Worm (Caenorhabditis elegans) whole organism, late embryonic: ENCODE results near the gene K08H2.2.

ENCODE experiments used
- C08G9.2 ChIP-seq: sonication (generic microtip); optimal IDR thresholded peaks from 2 replicates; lab custom pipeline; 2016; ENCODE audit warnings: mild to moderate bottlenecking, missing genetic modification characterization, moderate library complexity, missing compliant biosample characterization
- C38D4.7 ChIP-seq: fragments of 200-800 bp; sonication (Bioruptor generic); optimal IDR thresholded peaks from 2 replicates; lab custom pipeline; 2018; ENCODE audit warnings: mild to moderate bottlenecking, missing genetic modification characterization, moderate library complexity, missing compliant biosample characterization
- F13H6.1 ChIP-seq: sonication (generic microtip); optimal IDR thresholded peaks from 2 replicates; lab custom pipeline; 2016; ENCODE audit warnings: missing genetic modification characterization, missing compliant biosample characterization
- K09A11.1 ChIP-seq: sonication (generic microtip); optimal IDR thresholded peaks from 2 replicates; lab custom pipeline; 2017; ENCODE audit warnings: antibody characterized with exemption, mild to moderate bottlenecking, missing genetic modification characterization, missing compliant biosample characterization; ENCODE audit not compliant: insufficient read depth
- ceh-14 ChIP-seq: sonication (generic microtip); optimal IDR thresholded peaks from 2 replicates; lab custom pipeline; 2016; ENCODE audit warnings: missing genotype, missing genetic modification characterization, missing compliant biosample characterization
- ceh-19 ChIP-seq: fragments of 200-800 bp; sonication (Bioruptor generic); optimal IDR thresholded peaks from 2 replicates; lab custom pipeline; 2018; ENCODE audit warnings: mild to moderate bottlenecking, missing genetic modification characterization, missing compliant biosample characterization
- ceh-22 ChIP-seq: sonication (generic microtip); optimal IDR thresholded peaks from 2 replicates; lab custom pipeline; 2017; ENCODE audit warnings: missing biosample characterization, missing genetic modification characterization
- ceh-24 ChIP-seq: sonication (generic microtip); optimal IDR thresholded peaks from 2 replicates; lab custom pipeline; 2016; ENCODE audit warnings: mild to moderate bottlenecking, missing genetic modification characterization, missing compliant biosample characterization
- ceh-45 ChIP-seq: fragments of 200-800 bp; sonication (Bioruptor generic); IDR thresholded peaks from 2 replicates; pipeline ENCODE4 v1.3.6; 2022; ENCODE audit warnings: missing genetic modification reagents, missing genetic modification characterization, missing compliant biosample characterization
- ceh-48 ChIP-seq: sonication (generic microtip); optimal IDR thresholded peaks from 2 replicates; lab custom pipeline; 2016; ENCODE audit warnings: missing genetic modification characterization, inconsistent platforms, missing compliant biosample characterization
- ceh-6 ChIP-seq: fragments of 200-800 bp; sonication (Bioruptor generic); optimal IDR thresholded peaks from 2 replicates; lab custom pipeline; 2018; ENCODE audit warnings: mild to moderate bottlenecking, missing genetic modification characterization, missing compliant biosample characterization
- che-1 ChIP-seq: sonication (generic microtip); optimal IDR thresholded peaks from 2 replicates; lab custom pipeline; 2016; ENCODE audit warnings: mild to moderate bottlenecking, missing genetic modification characterization, missing compliant biosample characterization
- elt-2 ChIP-seq: sonication (generic microtip); optimal IDR thresholded peaks from 2 replicates; lab custom pipeline; 2016; ENCODE audit warnings: missing genetic modification reagents, missing genetic modification characterization, missing compliant biosample characterization
- elt-4 ChIP-seq: sonication (generic microtip); optimal IDR thresholded peaks from 2 replicates; lab custom pipeline; 2016; ENCODE audit warnings: missing genetic modification characterization, missing compliant biosample characterization
- eyg-1 ChIP-seq: sonication (generic microtip); optimal IDR thresholded peaks from 2 replicates; lab custom pipeline; 2016; ENCODE audit warnings: missing genotype, missing genetic modification characterization, missing compliant biosample characterization
- gmeb-2 ChIP-seq: sonication (generic microtip); optimal IDR thresholded peaks from 2 replicates; lab custom pipeline; 2016; ENCODE audit warnings: missing genetic modification characterization, inconsistent platforms, missing compliant biosample characterization
- hlh-13 ChIP-seq: fragments of 200-800 bp; sonication (Bioruptor generic); optimal IDR thresholded peaks from 2 replicates; lab custom pipeline; 2018; ENCODE audit warnings: mild to moderate bottlenecking, missing genetic modification characterization, missing compliant biosample characterization
- hlh-15 ChIP-seq: sonication (generic microtip); optimal IDR thresholded peaks from 2 replicates; lab custom pipeline; 2016; ENCODE audit warnings: missing genetic modification characterization, missing compliant biosample characterization
- hlh-30 ChIP-seq: sonication (generic microtip); optimal IDR thresholded peaks from 2 replicates; lab custom pipeline; 2017; ENCODE audit warnings: antibody characterized with exemption, missing genetic modification characterization, missing compliant biosample characterization; ENCODE audit not compliant: insufficient read depth
- hlh-6 ChIP-seq: sonication (generic microtip); optimal IDR thresholded peaks from 2 replicates; lab custom pipeline; 2016; ENCODE audit warnings: missing genotype, missing genetic modification characterization, missing compliant biosample characterization
- hlh-8 ChIP-seq: sonication (generic microtip); optimal IDR thresholded peaks from 2 replicates; lab custom pipeline; 2016; ENCODE audit warnings: missing genotype, missing genetic modification characterization, missing compliant biosample characterization
- lim-6 ChIP-seq: sonication (generic microtip); optimal IDR thresholded peaks from 2 replicates; lab custom pipeline; 2016; ENCODE audit warnings: missing genetic modification characterization, missing compliant biosample characterization
- lin-11 ChIP-seq: fragments of 200-800 bp; sonication (Bioruptor generic); optimal IDR thresholded peaks from 2 replicates; lab custom pipeline; 2018; ENCODE audit warnings: mild to moderate bottlenecking, missing genetic modification characterization, missing compliant biosample characterization
- npax-4 ChIP-seq: sonication (generic microtip); optimal IDR thresholded peaks from 2 replicates; lab custom pipeline; 2016; ENCODE audit warnings: missing genetic modification characterization, missing compliant biosample characterization
- pag-3 ChIP-seq: sonication (generic microtip); optimal IDR thresholded peaks from 2 replicates; lab custom pipeline; 2016; ENCODE audit warnings: missing compliant biosample characterization, missing genetic modification characterization, borderline replicate concordance
- pax-1 ChIP-seq: fragments of 150-350 bp; optimal IDR thresholded peaks from 2 replicates; lab custom pipeline; 2014; ENCODE audit warnings: missing biosample characterization, missing genetic modification characterization
- pha-4 ChIP-seq: fragments of 150-350 bp; optimal IDR thresholded peaks from 2 replicates; lab custom pipeline; 2018; ENCODE audit warnings: missing biosample characterization, missing genetic modification reagents, missing genetic modification characterization
- pqm-1 ChIP-seq: sonication (generic microtip); optimal IDR thresholded peaks from 2 replicates; lab custom pipeline; 2016; ENCODE audit warnings: missing genetic modification characterization, missing compliant biosample characterization
- pros-1 ChIP-seq: fragments of 150-350 bp; optimal IDR thresholded peaks from 2 replicates; lab custom pipeline; 2014; ENCODE audit warnings: missing biosample characterization, missing genetic modification reagents, missing genetic modification characterization
- ref-2 ChIP-seq: sonication (generic microtip); optimal IDR thresholded peaks from 2 replicates; lab custom pipeline; 2016; ENCODE audit warnings: missing genetic modification characterization, missing compliant biosample characterization
- tbx-2 ChIP-seq: sonication (generic microtip); optimal IDR thresholded peaks from 2 replicates; lab custom pipeline; 2016; ENCODE audit warnings: missing genetic modification characterization, missing compliant biosample characterization
- unc-42 ChIP-seq: sonication (generic microtip); optimal IDR thresholded peaks from 2 replicates; lab custom pipeline; 2016; ENCODE audit warnings: missing genotype, missing genetic modification characterization, missing compliant biosample characterization
- zip-5 ChIP-seq: sonication (generic microtip); optimal IDR thresholded peaks from 2 replicates; lab custom pipeline; 2016; ENCODE audit warnings: missing genetic modification characterization, missing compliant biosample characterization

K08H2.2 gene

DNA sequence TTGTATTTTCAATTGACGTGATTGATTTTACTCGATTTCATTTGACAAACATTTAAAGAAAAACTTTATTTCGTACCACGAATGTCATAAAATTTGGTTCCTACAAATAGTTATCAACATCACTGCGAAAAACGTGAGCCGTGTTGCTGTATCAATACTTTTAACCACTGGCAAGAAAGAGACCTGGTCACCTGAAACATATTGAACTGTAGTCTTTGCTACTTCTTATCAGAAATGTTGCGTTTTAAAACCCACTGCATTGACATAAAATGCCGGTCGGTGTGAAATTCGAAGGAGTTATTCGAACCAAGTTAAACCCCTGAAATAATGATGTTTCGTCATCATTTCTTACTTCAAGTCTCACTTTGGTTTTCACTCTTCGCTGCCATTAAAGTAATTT is 12.8 kb upstream of the K08H2.2 start:
- no peak for TF ChIP-seq ceh-19 (GFP tag; lab: Kevin White, UChicago)

DNA sequence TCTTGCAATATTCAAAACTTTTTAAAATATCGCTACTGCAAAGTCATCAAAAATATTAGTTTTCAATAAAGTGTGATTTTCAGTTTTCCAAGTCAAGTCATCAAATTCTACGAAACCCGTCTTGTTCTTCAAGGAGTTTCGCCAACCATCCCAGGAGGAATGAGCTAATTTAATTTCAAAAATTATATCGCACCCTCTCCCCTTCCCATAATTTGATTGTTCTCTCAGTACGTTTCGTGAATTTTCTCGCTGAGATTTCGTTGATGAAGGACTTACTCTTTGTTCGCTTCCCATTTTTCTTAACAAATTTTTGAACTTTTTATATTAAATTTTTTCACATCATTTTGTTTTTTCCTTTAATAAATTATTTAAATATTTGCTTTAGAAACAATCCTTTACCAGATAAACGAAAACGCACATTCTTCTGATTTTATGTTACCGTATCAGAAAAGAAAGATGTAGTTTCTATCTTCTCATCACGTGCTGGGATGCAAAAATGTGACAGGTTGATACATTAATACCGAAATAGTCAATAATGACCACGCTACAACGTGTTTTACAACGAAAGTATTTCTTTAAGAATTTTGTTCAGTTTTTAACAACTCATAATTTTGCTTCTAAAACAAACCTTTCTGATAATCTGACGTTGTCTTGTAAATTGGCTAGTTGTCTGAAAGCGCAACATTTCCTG is 12.0 kb upstream of the K08H2.2 start:
- TF ChIP-seq pag-3 (tag; lab: Kevin White, UChicago) (no peak), ref-2 (tag; lab: Kevin White, UChicago) (no peak), unc-42 (tag; lab: Kevin White, UChicago) (peak; percentile 97), ceh-24 (tag; lab: Kevin White, UChicago) (no peak), hlh-6 (tag; lab: Kevin White, UChicago) (no peak)
- TF ChIP-seq, all 69 proteins: peak for 1

DNA sequence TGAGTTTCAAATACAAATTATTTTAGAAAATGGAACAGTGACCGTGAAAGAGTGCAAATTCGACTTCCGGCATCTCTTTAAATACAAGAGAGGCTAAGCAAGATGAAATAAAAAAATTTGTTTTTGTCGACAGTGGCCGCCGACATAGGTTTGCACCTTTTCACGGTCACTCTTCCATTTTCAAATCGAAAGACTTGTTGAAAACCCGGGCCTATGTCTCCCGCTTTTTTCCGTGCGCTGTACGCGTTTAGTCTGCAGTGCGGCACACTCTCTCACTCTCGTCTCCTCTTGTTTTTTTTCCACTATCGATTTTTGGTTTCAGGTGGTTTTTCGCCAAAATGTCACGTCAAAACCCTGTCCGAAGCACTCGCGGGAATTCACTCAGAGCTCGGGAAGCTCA is 10.3 kb upstream of the K08H2.2 start, which contains the start of gene hpl-1:
TSS of gene hpl-1 (plus strand) at position 301 of the 400 bp plus-strand sequence.
- no peak for TF ChIP-seq lin-11
- TF ChIP-seq K09A11.1 (tag; lab: Kevin White, UChicago), result peak; percentile 10

DNA sequence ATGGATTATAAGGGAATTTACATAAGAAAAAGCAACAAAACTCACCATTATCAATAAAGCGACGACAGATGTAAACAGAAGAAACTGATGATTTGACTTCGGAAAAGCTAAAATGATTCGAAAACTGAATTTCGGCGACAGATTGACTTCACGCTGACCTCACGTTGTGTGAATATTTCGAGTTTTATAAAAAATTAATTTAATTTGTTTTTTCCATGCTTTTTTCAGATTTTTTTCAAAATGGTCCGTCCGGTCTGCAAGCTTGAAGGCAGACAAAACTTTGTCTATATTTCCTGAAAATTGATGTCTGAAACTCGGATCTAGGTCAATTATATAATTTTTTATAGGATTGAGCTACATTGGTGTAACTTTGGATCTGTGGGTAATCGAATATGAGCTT is 7.5 kb upstream of the K08H2.2 start, which contains the start of gene K08H2.5:
TSS of gene K08H2.5 (minus strand) at position 101 of the 400 bp plus-strand sequence.
- TF ChIP-seq hlh-30 (no peak), hlh-8 (tag; lab: Kevin White, UChicago) (no peak)

DNA sequence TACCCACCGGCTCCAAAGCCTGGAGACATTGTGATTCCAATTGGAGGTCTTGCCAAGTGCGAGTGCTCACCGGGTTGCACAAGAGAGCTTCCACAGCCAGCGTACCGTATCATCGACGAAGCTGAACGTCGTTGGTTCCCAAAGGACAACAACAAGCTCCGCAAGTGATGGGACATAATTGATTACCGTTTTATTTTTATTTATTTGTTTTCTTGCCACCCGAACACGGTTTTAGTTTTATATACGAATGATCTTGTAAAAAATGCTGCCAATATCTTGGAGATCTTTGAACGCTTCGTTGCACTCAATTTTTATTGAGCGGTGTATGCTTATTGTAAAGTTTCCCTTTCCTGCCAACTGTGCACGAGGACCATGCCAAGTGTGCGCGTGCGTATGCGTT is 3.4 kb upstream of the K08H2.2 start, which contains the start of gene K08H2.4:
TSS of gene K08H2.4 (plus strand) at position 301 of the 400 bp plus-strand sequence.
- TF ChIP-seq ceh-45 (GFP tag; lab: Robert Waterston, UW) (no peak), hlh-13 (no peak)

DNA sequence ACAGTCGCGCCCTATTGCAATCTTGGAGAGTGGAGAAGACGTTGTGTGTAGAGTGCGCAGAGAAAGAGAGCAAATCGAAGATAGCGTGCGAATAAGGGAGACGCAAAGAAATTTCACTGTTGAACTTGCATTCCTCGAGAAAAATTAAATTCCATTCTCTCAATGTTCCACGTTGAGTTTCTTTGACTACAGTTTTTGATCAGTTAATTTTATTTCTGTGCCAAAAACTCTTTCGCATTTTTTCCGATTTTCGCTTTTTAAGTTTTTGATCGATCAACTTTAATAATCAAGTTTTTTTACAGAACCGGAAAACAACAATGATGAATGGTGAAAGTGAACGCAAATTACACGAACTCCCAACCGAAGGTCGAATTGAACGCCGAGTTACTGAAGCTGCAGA is 2.3 kb upstream of the K08H2.2 start, which contains the start of gene K08H2.3:
TSS of gene K08H2.3 (plus strand) at position 301 of the 400 bp plus-strand sequence.
- no peak for TF ChIP-seq elt-4 (tag; lab: Kevin White, UChicago)
- TF ChIP-seq pax-1, result no peak
- TF ChIP-seq ceh-45 (GFP tag; lab: Robert Waterston, UW), result no peak
- no peak for TF ChIP-seq elt-2
- no peak for TF ChIP-seq hlh-30
- TF ChIP-seq hlh-15 (tag; lab: Kevin White, UChicago), result no peak
- TF ChIP-seq che-1 (tag; lab: Kevin White, UChicago), result no peak
- TF ChIP-seq ceh-22 (tag; lab: Kevin White, UChicago), result no peak
- no peak for TF ChIP-seq gmeb-2 (tag; lab: Kevin White, UChicago)
- TF ChIP-seq pqm-1, result no peak

DNA sequence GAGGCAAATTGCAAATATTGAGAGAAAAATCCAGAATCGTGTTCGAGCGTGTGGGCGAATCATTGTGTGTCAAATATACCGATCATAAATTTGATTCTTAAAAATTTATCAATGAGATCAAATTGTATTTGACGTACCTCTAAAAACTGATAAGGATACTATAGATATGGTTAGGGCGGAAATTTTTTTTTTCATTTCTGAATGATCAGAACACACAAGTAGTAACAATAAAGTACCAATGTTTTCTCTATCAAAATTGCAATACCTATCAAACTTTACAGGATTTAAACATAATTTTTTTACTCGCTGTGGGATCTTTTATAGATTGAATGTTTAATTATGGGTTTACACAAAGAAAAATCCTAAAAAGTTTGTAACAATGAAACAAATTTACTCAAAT is 2.5 kb downstream of the K08H2.2 start, which contains the start of gene bgnt-1.5:
TSS of gene bgnt-1.5 (minus strand) at position 101 of the 400 bp plus-strand sequence.
- TF ChIP-seq F13H6.1 (tag; lab: Kevin White, UChicago) (no peak), pha-4 (tag; lab: Kevin White, UChicago) (no peak), unc-42 (tag; lab: Kevin White, UChicago) (no peak), C08G9.2 (tag; lab: Kevin White, UChicago) (no peak), pros-1 (tag; lab: Kevin White, UChicago) (no peak), C38D4.7 (GFP tag; lab: Kevin White, UChicago) (no peak), npax-4 (no peak), zip-5 (tag; lab: Kevin White, UChicago) (no peak), tbx-2 (tag; lab: Kevin White, UChicago) (no peak), ceh-14 (tag; lab: Kevin White, UChicago) (no peak), lim-6 (tag; lab: Kevin White, UChicago) (no peak), ceh-6 (GFP tag; lab: Kevin White, UChicago) (no peak), eyg-1 (tag; lab: Kevin White, UChicago) (no peak), ceh-48 (tag; lab: Kevin White, UChicago) (no peak)
